Worm (Caenorhabditis elegans) whole organism, late embryonic: Measurements from ENCODE around the gene str-89.

Source experiments
- ceh-2 ChIP-seq: sonication (generic microtip); optimal IDR thresholded peaks from 2 replicates; lab custom pipeline; 2016; ENCODE audit warnings: missing genotype, missing genetic modification characterization, missing compliant biosample characterization
- che-1 ChIP-seq: sonication (generic microtip); optimal IDR thresholded peaks from 2 replicates; lab custom pipeline; 2016; ENCODE audit warnings: mild to moderate bottlenecking, missing genetic modification characterization, missing compliant biosample characterization
- elt-2 ChIP-seq: sonication (generic microtip); optimal IDR thresholded peaks from 2 replicates; lab custom pipeline; 2016; ENCODE audit warnings: missing genetic modification reagents, missing genetic modification characterization, missing compliant biosample characterization

- TF ChIP-seq che-1 (no peak), elt-2 (tag; lab: Kevin White, UChicago) (no peak), ceh-2 (tag; lab: Kevin White, UChicago) (no peak)
These were observed 27.2 kb downstream of the str-89 start, which contains the start of gene Y26G10.1 for ce11 chrV:17695802-17696201.
